Fruit fly (Drosophila melanogaster) whole organism, prepupa: ENCODE results near the gene SdhD.

Experiments
- Blimp-1 ChIP-seq: fragments of 200-800 bp; sonication (Bioruptor generic); optimal IDR thresholded peaks from 3 replicates; lab custom pipeline; 2017; ENCODE audit warnings: missing biosample characterization, missing genetic modification characterization, mild to moderate bottlenecking, moderate library complexity, missing genetic modification reagents
- CG11902 ChIP-seq: fragments of 200-800 bp; sonication (Bioruptor generic); optimal IDR thresholded peaks from 3 replicates; lab custom pipeline; 2016; ENCODE audit warnings: missing biosample characterization, missing genetic modification characterization
- CG15336 ChIP-seq: fragments of 200-800 bp; sonication (Bioruptor generic); IDR thresholded peaks from 2 replicates; pipeline ENCODE4 v1.3.6; 2022; ENCODE audit warnings: missing biosample characterization, missing genetic modification characterization
- CG1621 ChIP-seq: fragments of 200-800 bp; sonication (Bioruptor generic); optimal IDR thresholded peaks from 3 replicates; lab custom pipeline; 2018; ENCODE audit warnings: missing biosample characterization, mild to moderate bottlenecking, missing genetic modification characterization
- CG16779 ChIP-seq: fragments of 200-800 bp; sonication (Bioruptor generic); optimal IDR thresholded peaks from 3 replicates; lab custom pipeline; 2017; ENCODE audit warnings: missing biosample characterization, mild to moderate bottlenecking, missing genetic modification characterization
- CG32006 ChIP-seq: fragments of 200-800 bp; sonication (Bioruptor generic); optimal IDR thresholded peaks from 3 replicates; lab custom pipeline; 2017; ENCODE audit warnings: missing biosample characterization, mild to moderate bottlenecking, missing genetic modification characterization
- CG34406 ChIP-seq: fragments of 200-800 bp; sonication (Bioruptor generic); optimal IDR thresholded peaks from 3 replicates; lab custom pipeline; 2016; ENCODE audit warnings: missing biosample characterization, missing genetic modification characterization
- CG3919 ChIP-seq: fragments of 200-800 bp; sonication (Bioruptor generic); optimal IDR thresholded peaks from 3 replicates; lab custom pipeline; 2016; ENCODE audit warnings: missing biosample characterization, missing genetic modification characterization
- CG6163 ChIP-seq: fragments of 200-800 bp; sonication (Bioruptor generic); IDR thresholded peaks from 3 replicates; pipeline ENCODE4 v1.3.6; 2022; ENCODE audit warnings: missing biosample characterization, missing genetic modification characterization
- CG6276 ChIP-seq: fragments of 200-800 bp; sonication (Bioruptor generic); optimal IDR thresholded peaks from 2 replicates; lab custom pipeline; 2017; ENCODE audit warnings: missing biosample characterization, mild to moderate bottlenecking, missing genetic modification characterization
- CG6808 ChIP-seq: fragments of 200-800 bp; sonication (Bioruptor generic); optimal IDR thresholded peaks from 3 replicates; lab custom pipeline; 2017; ENCODE audit warnings: missing biosample characterization, missing genetic modification characterization, mild to moderate bottlenecking, moderate library complexity, missing genetic modification reagents
- CG6854 ChIP-seq: fragments of 200-800 bp; sonication (Bioruptor generic); optimal IDR thresholded peaks from 2 replicates; lab custom pipeline; 2017; ENCODE audit warnings: missing biosample characterization, mild to moderate bottlenecking, missing genetic modification characterization
- CG8119 ChIP-seq: fragments of 200-800 bp; sonication (Bioruptor generic); IDR thresholded peaks from 3 replicates; pipeline ENCODE4 v1.3.6; 2022; ENCODE audit warnings: missing biosample characterization, missing genetic modification characterization
- CG8319 ChIP-seq: fragments of 200-800 bp; sonication (Bioruptor generic); optimal IDR thresholded peaks from 3 replicates; lab custom pipeline; 2016; ENCODE audit warnings: missing biosample characterization, missing genetic modification characterization
- CG8632 ChIP-seq: fragments of 200-800 bp; sonication (Bioruptor generic); optimal IDR thresholded peaks from 3 replicates; lab custom pipeline; 2016; ENCODE audit warnings: missing biosample characterization, missing genetic modification characterization
- CG9139 ChIP-seq: fragments of 200-800 bp; sonication (Bioruptor generic); optimal IDR thresholded peaks from 3 replicates; lab custom pipeline; 2017; ENCODE audit warnings: missing biosample characterization, mild to moderate bottlenecking, missing genetic modification characterization
- Eip75B ChIP-seq: fragments of 200-800 bp; sonication (Bioruptor generic); optimal IDR thresholded peaks from 3 replicates; lab custom pipeline; 2016; ENCODE audit warnings: missing biosample characterization, missing genetic modification characterization
- Eip78C ChIP-seq: fragments of 200-800 bp; sonication (Bioruptor generic); peaks from one replicate; lab custom pipeline; 2016; ENCODE audit warnings: missing biosample characterization, missing genetic modification characterization
- Eip93F ChIP-seq: fragments of 200-800 bp; sonication (Bioruptor generic); optimal IDR thresholded peaks from 2 replicates; lab custom pipeline; 2016; ENCODE audit warnings: missing biosample characterization, mild to moderate bottlenecking, missing genetic modification characterization
- Hr4 ChIP-seq: fragments of 200-800 bp; sonication (Bioruptor generic); optimal IDR thresholded peaks from 3 replicates; lab custom pipeline; 2016; ENCODE audit warnings: missing biosample characterization, missing genetic modification characterization
- Lpt ChIP-seq: fragments of 200-800 bp; sonication (Bioruptor generic); optimal IDR thresholded peaks from 3 replicates; lab custom pipeline; 2016; ENCODE audit warnings: missing biosample characterization, missing genetic modification characterization
- Met ChIP-seq: fragments of 200-800 bp; sonication (Bioruptor generic); optimal IDR thresholded peaks from 3 replicates; lab custom pipeline; 2016; ENCODE audit warnings: missing biosample characterization, missing genetic modification characterization
- OdsH ChIP-seq: fragments of 200-800 bp; sonication (Bioruptor generic); optimal IDR thresholded peaks from 3 replicates; lab custom pipeline; 2016; ENCODE audit warnings: missing biosample characterization, missing genetic modification characterization
- Sox102F ChIP-seq: fragments of 200-800 bp; sonication (Bioruptor generic); optimal IDR thresholded peaks from 2 replicates; lab custom pipeline; 2016; ENCODE audit warnings: missing biosample characterization, mild to moderate bottlenecking, missing genetic modification characterization
- Sox14 ChIP-seq: fragments of 200-800 bp; sonication (Bioruptor generic); optimal IDR thresholded peaks from 3 replicates; lab custom pipeline; 2016; ENCODE audit warnings: missing biosample characterization, missing genetic modification characterization
- achi ChIP-seq: fragments of 200-800 bp; sonication (Bioruptor generic); optimal IDR thresholded peaks from 3 replicates; lab custom pipeline; 2016; ENCODE audit warnings: missing biosample characterization, missing genetic modification characterization
- dsx ChIP-seq: fragments of 200-800 bp; optimal IDR thresholded peaks from 3 replicates; lab custom pipeline; 2019; ENCODE audit warnings: missing biosample characterization, mild to moderate bottlenecking, missing genetic modification characterization, moderate library complexity; ENCODE audit not compliant: poor library complexity, severe bottlenecking
- eg ChIP-seq: fragments of 200-800 bp; sonication (Bioruptor generic); IDR thresholded peaks from 3 replicates; pipeline ENCODE4 v1.3.6; 2022; ENCODE audit warnings: missing biosample characterization, missing genetic modification characterization
- esn ChIP-seq: fragments of 200-800 bp; sonication (Bioruptor generic); optimal IDR thresholded peaks from 2 replicates; lab custom pipeline; 2016; ENCODE audit warnings: missing biosample characterization, mild to moderate bottlenecking, missing genetic modification characterization, moderate library complexity
- fd59A ChIP-seq: fragments of 200-800 bp; sonication (Bioruptor generic); optimal IDR thresholded peaks from 2 replicates; lab custom pipeline; 2017; ENCODE audit warnings: missing biosample characterization, mild to moderate bottlenecking, missing genetic modification characterization, missing genetic modification reagents
- fkh ChIP-seq: fragments of 200-800 bp; sonication (Bioruptor generic); optimal IDR thresholded peaks from 3 replicates; lab custom pipeline; 2017; ENCODE audit warnings: missing biosample characterization, mild to moderate bottlenecking, missing genetic modification characterization, moderate library complexity
- net ChIP-seq: fragments of 200-800 bp; sonication (Bioruptor generic); optimal IDR thresholded peaks from 3 replicates; lab custom pipeline; 2016; ENCODE audit warnings: missing biosample characterization, missing genetic modification characterization
- pdm3 ChIP-seq: fragments of 200-800 bp; sonication (Bioruptor generic); optimal IDR thresholded peaks from 3 replicates; lab custom pipeline; 2016; ENCODE audit warnings: missing biosample characterization, missing genetic modification characterization
- salr ChIP-seq, 2 experiments: fragments of 200-800 bp; sonication (Bioruptor generic); optimal IDR thresholded peaks; 3 replicates each; lab custom pipeline; 2016 to 2018; ENCODE audit warnings: missing biosample characterization in 2 of 2, missing genetic modification characterization in 2 of 2, mild to moderate bottlenecking in 1 of 2
- spab ChIP-seq: fragments of 200-800 bp; sonication (Bioruptor generic); optimal IDR thresholded peaks from 2 replicates; lab custom pipeline; 2017; ENCODE audit warnings: missing biosample characterization, mild to moderate bottlenecking, missing genetic modification characterization, missing genetic modification reagents
- ss ChIP-seq, 2 experiments: fragments of 200-800 bp; sonication (Bioruptor generic); optimal IDR thresholded peaks; 2 replicates in 1 of 2; 3 replicates in 1 of 2; lab custom pipeline; 2017 to 2018; ENCODE audit warnings: mild to moderate bottlenecking in 2 of 2, missing biosample characterization in 2 of 2, missing genetic modification characterization in 2 of 2, moderate library complexity in 1 of 2
- svp ChIP-seq: fragments of 200-800 bp; sonication (Bioruptor generic); peaks from one replicate; lab custom pipeline; 2016; ENCODE audit warnings: missing biosample characterization, missing genetic modification characterization
- vri ChIP-seq: fragments of 200-800 bp; sonication (Bioruptor generic); optimal IDR thresholded peaks from 3 replicates; lab custom pipeline; 2016; ENCODE audit warnings: missing biosample characterization, mild to moderate bottlenecking, missing genetic modification characterization

Gene SdhD

DNA sequence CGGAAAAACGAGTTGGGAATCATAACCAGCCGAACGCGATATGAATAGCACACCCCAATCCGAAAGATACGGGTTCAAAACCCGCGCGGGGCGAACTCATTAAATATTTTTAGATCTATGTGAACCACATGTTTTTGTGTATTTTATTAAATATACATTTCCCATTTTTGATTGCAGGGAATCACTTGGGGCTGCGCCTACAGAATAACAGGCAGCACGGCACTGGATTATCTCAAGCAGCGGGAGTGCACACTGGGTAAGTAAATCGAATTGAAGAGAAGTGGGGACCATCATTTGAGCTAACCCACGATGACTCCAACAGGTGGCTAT, 30.0 kb downstream of the SdhD start:
- no peak for TF ChIP-seq pdm3
- no peak for TF ChIP-seq CG9139
- peak; percentile 74 for TF ChIP-seq svp (GFP tag; lab: Kevin White, UChicago)
- TF ChIP-seq, all 60 proteins: peak for 1

DNA sequence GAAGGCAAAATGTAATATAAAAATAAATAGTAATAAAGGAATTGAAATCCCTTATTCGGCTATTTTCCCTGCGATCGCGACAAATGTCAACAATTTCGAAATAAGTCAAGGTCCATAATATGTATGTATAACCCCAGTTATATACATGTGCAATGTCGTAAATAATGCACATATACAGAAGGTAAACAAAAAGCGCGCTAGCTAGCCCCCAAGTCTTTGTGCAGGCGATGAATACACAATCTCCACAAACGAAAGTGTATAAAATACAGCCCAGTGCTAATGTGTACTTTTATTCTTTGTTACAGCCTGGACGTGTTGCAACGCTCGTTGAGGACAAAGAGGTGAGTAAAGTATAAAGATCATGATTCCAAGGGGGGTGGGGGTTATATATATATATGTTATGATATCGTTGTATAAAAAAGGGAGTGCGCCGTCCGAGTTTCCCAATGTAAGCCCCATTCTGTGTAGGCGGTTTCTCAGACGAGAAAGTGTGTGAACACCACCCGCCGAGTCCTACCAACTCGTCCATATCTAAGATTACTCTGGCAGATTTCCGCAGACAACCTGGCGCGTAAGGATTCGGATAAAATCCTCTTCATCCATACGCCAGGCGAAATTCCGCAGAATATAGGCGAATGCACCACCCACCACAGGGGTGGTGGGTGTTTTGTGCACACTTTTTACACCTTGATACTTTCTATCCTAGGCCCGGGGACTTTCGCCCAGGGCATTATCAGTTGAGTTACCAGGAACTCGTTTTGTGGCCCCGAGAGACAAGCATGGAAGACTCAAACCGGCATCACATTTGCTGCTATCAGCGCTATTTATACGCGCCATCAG, 30.5 kb downstream of the SdhD start:
- peak; percentile 38 for TF ChIP-seq CG9139
- peak; percentile 14 for TF ChIP-seq esn (GFP tag; lab: Kevin White, UChicago)
- no peak for TF ChIP-seq OdsH
- TF ChIP-seq CG8632 (GFP tag; lab: Kevin White, UChicago) = no peak
- TF ChIP-seq CG6276 (GFP tag; lab: Kevin White, UChicago) = peak; percentile 32
- TF ChIP-seq CG8119 = peak; percentile 37; the same call in 2 of the 3 replicates
- peak; percentile 41 for TF ChIP-seq CG16779 (tag; lab: Kevin White, UChicago)
- no peak for TF ChIP-seq CG8319 (GFP tag; lab: Kevin White, UChicago)
- peak; percentile 91 for TF ChIP-seq CG1621 (tag; lab: Kevin White, UChicago)
- peak; percentile 59 for TF ChIP-seq Eip75B
- peak; percentile 16 for TF ChIP-seq fkh (GFP tag; lab: Kevin White, UChicago)
- TF ChIP-seq net (GFP tag; lab: Kevin White, UChicago) = peak; percentile 38
- peak; percentile 36 for TF ChIP-seq Sox102F
- peak; percentile 61 for TF ChIP-seq Eip93F (GFP tag; lab: Kevin White, UChicago)
- TF ChIP-seq dsx (GFP tag; lab: Kevin White, UChicago) = peak; percentile 52
- peak; percentile 84 for TF ChIP-seq Eip78C
- no peak for TF ChIP-seq achi (GFP tag; lab: Kevin White, UChicago)
- peak; percentile 63 for TF ChIP-seq CG6808 (GFP tag; lab: Kevin White, UChicago)
- TF ChIP-seq salr (GFP tag; optimal IDR thresholded peaks at IDR 0.05; lab: Kevin White, UChicago) = no peak
- peak; percentile 72 for TF ChIP-seq Blimp-1 (GFP tag; lab: Kevin White, UChicago)
- peak; percentile 26 for TF ChIP-seq Lpt
- peak; percentile 25 for TF ChIP-seq CG3919 (GFP tag; lab: Kevin White, UChicago)
- TF ChIP-seq CG6854 (GFP tag; lab: Kevin White, UChicago) = peak; percentile 70
- no peak for TF ChIP-seq Met (GFP tag; lab: Kevin White, UChicago)
- TF ChIP-seq Sox14 (GFP tag; lab: Kevin White, UChicago) = peak; percentile 95
- TF ChIP-seq svp (GFP tag; lab: Kevin White, UChicago) = peak; percentile 88
- no peak for TF ChIP-seq CG11902 (GFP tag; lab: Kevin White, UChicago)
- TF ChIP-seq CG34406 (GFP tag; lab: Kevin White, UChicago) = no peak
- TF ChIP-seq ss (GFP tag; optimal IDR thresholded peaks at IDR 0.05; lab: Kevin White, UChicago) = peak; percentile 59 to 67
- no peak for TF ChIP-seq Hr4 (GFP tag; lab: Kevin White, UChicago)
- peak; percentile 59 for TF ChIP-seq vri (GFP tag; lab: Kevin White, UChicago)
- TF ChIP-seq CG32006 (GFP tag; lab: Kevin White, UChicago) = peak; percentile 22
- no peak for TF ChIP-seq pdm3
- peak; percentile 40; the same call in 1 of the 3 replicates for TF ChIP-seq CG6163 (GFP tag; lab: Robert Waterston, UW)
- TF ChIP-seq CG15336 = peak; percentile 42; the same call in 1 of the 2 replicates
- TF ChIP-seq spab (GFP tag; lab: Kevin White, UChicago) = peak; percentile 15

DNA sequence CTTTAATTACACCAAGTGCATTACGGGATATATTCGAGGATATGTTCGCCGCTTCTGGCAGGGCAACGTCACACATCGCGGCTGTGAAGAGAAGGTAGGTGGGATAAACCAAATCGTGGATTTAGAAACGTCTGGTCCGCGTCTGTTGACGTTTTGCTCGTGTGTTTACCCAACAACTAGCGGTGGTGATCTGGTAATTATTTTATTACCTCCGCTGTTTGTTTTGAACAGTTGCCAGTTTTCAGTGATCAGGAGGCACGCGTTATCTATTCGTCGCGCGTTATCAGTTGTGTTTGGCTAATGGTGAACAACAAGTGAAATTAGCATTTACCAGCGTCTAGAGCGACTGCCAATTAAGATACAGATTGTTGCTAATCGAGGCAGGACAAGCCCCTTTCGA, 31.3 kb downstream of the SdhD start:
- TF ChIP-seq fkh (GFP tag; lab: Kevin White, UChicago) (peak; percentile 93), fd59A (GFP tag; lab: Kevin White, UChicago) (no peak), eg (GFP tag; lab: Robert Waterston, UW) (0 out of 3 replicates have a peak, but pooled peaks have one; percentile 9), Eip93F (GFP tag; lab: Kevin White, UChicago) (no peak)
